Worm (Caenorhabditis elegans) whole organism, L4/young adult: Measurements from ENCODE around the gene tax-6.

ENCODE experiments used
- W03F9.2 ChIP-seq: fragments of 150-350 bp; optimal IDR thresholded peaks from 2 replicates; lab custom pipeline; 2014; ENCODE audit warnings: missing biosample characterization, missing genetic modification characterization
- dao-5 ChIP-seq: sonication (generic microtip); optimal IDR thresholded peaks from 2 replicates; lab custom pipeline; 2016; ENCODE audit warnings: missing genotype, missing genetic modification characterization, moderate library complexity, missing compliant biosample characterization
- him-1 ChIP-seq: sonication (generic microtip); optimal IDR thresholded peaks from 2 replicates; lab custom pipeline; 2016; ENCODE audit warnings: missing genotype, missing genetic modification reagents, missing genetic modification characterization, missing compliant biosample characterization

ce11 chrIV:10462608-10463007 is 38.8 kb downstream of the tax-6 start:
- TF ChIP-seq him-1 (tag; lab: Kevin White, UChicago) (no peak), W03F9.2 (tag; lab: Kevin White, UChicago) (no peak), dao-5 (tag; lab: Kevin White, UChicago) (no peak)
